Worm (Caenorhabditis elegans): ENCODE measurements around the gene skr-5.

DNA sequence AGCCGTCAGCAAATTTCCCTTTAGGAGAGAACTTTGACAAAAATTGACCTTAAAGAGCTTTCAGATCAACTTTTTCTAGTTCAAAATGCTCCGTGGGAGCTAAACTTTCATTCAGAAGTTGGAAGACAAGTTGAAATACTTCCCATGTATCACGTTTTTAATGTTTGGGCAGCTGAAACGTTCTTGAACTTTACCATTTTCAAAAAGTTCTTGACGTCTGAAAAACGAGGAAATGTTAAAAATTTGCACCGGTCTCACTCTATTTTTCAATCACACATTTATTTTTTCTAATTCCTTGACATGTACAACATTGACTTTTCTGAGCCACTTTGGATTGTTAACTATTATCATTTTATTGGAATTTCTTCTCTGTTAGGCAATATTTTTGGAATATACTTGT, 44.9 kb upstream of the skr-5 start, which contains the start of gene sri-70:
- TF ChIP-seq nhr-77 (tag; optimal IDR thresholded peaks at IDR 0.05) (no peak), snpc-4 (tag; optimal IDR thresholded peaks at IDR 0.05) (no peak), unc-62 (GFP tag; optimal IDR thresholded peaks at IDR 0.05) (no peak), ztf-4 (tag; optimal IDR thresholded peaks at IDR 0.05) (no peak), egl-27 (tag; optimal IDR thresholded peaks at IDR 0.05) (no peak), nhr-25 (tag; optimal IDR thresholded peaks at IDR 0.05) (no peak), mab-5 (tag; optimal IDR thresholded peaks at IDR 0.05) (no peak)

Measured in whole organism, L2 larva.